Fruit fly (Drosophila melanogaster) whole organism, embryonic: ENCODE measurements around the gene cno.

Experiments
- Aef1 ChIP-seq: fragments of 200-800 bp; sonication (Bioruptor generic); IDR thresholded peaks from 3 replicates; pipeline ENCODE4 v1.3.6; 2022; ENCODE audit warnings: missing biosample characterization, missing genetic modification characterization
- CG11456 ChIP-seq: fragments of 200-800 bp; sonication (Bioruptor generic); IDR thresholded peaks from 3 replicates; pipeline ENCODE4 v1.3.6; 2022; ENCODE audit warnings: missing biosample characterization, missing genetic modification characterization
- CG11504 ChIP-seq: fragments of 200-800 bp; sonication (Bioruptor generic); optimal IDR thresholded peaks from 3 replicates; lab custom pipeline; 2019; ENCODE audit warnings: missing biosample characterization, mild to moderate bottlenecking, missing genetic modification characterization, moderate library complexity
- CG12236 ChIP-seq: fragments of 200-800 bp; sonication (Bioruptor generic); optimal IDR thresholded peaks from 2 replicates; lab custom pipeline; 2016; ENCODE audit warnings: missing biosample characterization, missing genetic modification characterization
- CG12659 ChIP-seq: fragments of 200-800 bp; sonication (Bioruptor generic); optimal IDR thresholded peaks from 3 replicates; lab custom pipeline; 2017; ENCODE audit warnings: mild to moderate bottlenecking, missing biosample characterization, missing genetic modification reagents, missing genetic modification characterization
- CG15073 ChIP-seq: fragments of 200-800 bp; sonication (Bioruptor generic); optimal IDR thresholded peaks from 2 replicates; lab custom pipeline; 2016; ENCODE audit warnings: missing biosample characterization, missing genetic modification characterization
- CG15269 ChIP-seq: fragments of 200-800 bp; sonication (Bioruptor generic); optimal IDR thresholded peaks from 2 replicates; lab custom pipeline; 2018; ENCODE audit warnings: missing biosample characterization, mild to moderate bottlenecking, missing genetic modification characterization, moderate library complexity
- CG16813 ChIP-seq: fragments of 200-800 bp; sonication (Bioruptor generic); IDR thresholded peaks from 3 replicates; pipeline ENCODE4 v1.3.6; 2022; ENCODE audit warnings: missing biosample characterization, missing genetic modification characterization; ENCODE audit not compliant: partially characterized antibody
- CG17361 ChIP-seq: fragments of 200-800 bp; sonication (Bioruptor generic); IDR thresholded peaks from 3 replicates; pipeline ENCODE4 v1.3.6; 2022; ENCODE audit warnings: missing biosample characterization, missing genetic modification characterization
- CG30020 ChIP-seq: fragments of 200-800 bp; optimal IDR thresholded peaks from 2 replicates; lab custom pipeline; 2019; ENCODE audit warnings: missing biosample characterization, mild to moderate bottlenecking, missing genetic modification characterization, moderate library complexity
- CG31388 ChIP-seq: fragments of 200-800 bp; sonication (Bioruptor generic); optimal IDR thresholded peaks from 2 replicates; lab custom pipeline; 2016; ENCODE audit warnings: missing biosample characterization, missing genetic modification characterization
- CG32532 ChIP-seq: fragments of 200-800 bp; sonication (Bioruptor generic); IDR thresholded peaks from 2 replicates; pipeline ENCODE4 v1.3.6; 2022; ENCODE audit warnings: missing biosample characterization, missing genetic modification characterization
- CG3995 ChIP-seq: fragments of 200-800 bp; sonication (Bioruptor generic); optimal IDR thresholded peaks from 3 replicates; lab custom pipeline; 2016; ENCODE audit warnings: missing biosample characterization, missing genetic modification characterization
- CG43689 ChIP-seq: fragments of 200-800 bp; sonication (Bioruptor generic); IDR thresholded peaks from 2 replicates; pipeline ENCODE4 v1.3.6; 2022; ENCODE audit warnings: missing biosample characterization, missing genetic modification characterization
- CG5953 ChIP-seq: fragments of 200-800 bp; sonication (Bioruptor generic); IDR thresholded peaks from 2 replicates; pipeline ENCODE4 v1.3.6; 2022; ENCODE audit warnings: missing biosample characterization, missing genetic modification characterization
- CG6175 ChIP-seq: fragments of 200-800 bp; sonication (Bioruptor generic); IDR thresholded peaks from 3 replicates; pipeline ENCODE4 v1.3.6; 2022; ENCODE audit warnings: missing biosample characterization, missing genetic modification characterization
- CG6791 ChIP-seq: fragments of 200-800 bp; sonication (Bioruptor generic); IDR thresholded peaks from 3 replicates; pipeline ENCODE4 v1.3.6; 2022; ENCODE audit warnings: missing biosample characterization, missing genetic modification characterization; ENCODE audit not compliant: partially characterized antibody
- Camta ChIP-seq: fragments of 200-800 bp; sonication (Bioruptor generic); optimal IDR thresholded peaks from 2 replicates; lab custom pipeline; 2016; ENCODE audit warnings: missing biosample characterization, missing genetic modification characterization
- D19B ChIP-seq: fragments of 200-800 bp; sonication (Bioruptor generic); optimal IDR thresholded peaks from 2 replicates; lab custom pipeline; 2017; ENCODE audit warnings: missing biosample characterization, mild to moderate bottlenecking, missing genetic modification characterization
- Dll ChIP-seq: fragments of 200-800 bp; sonication (Bioruptor generic); IDR thresholded peaks from 4 replicates; pipeline ENCODE4 v1.3.6; 2022; ENCODE audit warnings: missing biosample characterization, missing genetic modification characterization; ENCODE audit not compliant: partially characterized antibody
- Fer1 ChIP-seq: fragments of 200-800 bp; sonication (Bioruptor generic); optimal IDR thresholded peaks from 2 replicates; lab custom pipeline; 2017; ENCODE audit warnings: missing biosample characterization, mild to moderate bottlenecking, missing genetic modification characterization
- MTF-1 ChIP-seq: fragments of 200-800 bp; sonication (Bioruptor generic); optimal IDR thresholded peaks from 2 replicates; lab custom pipeline; 2018; ENCODE audit warnings: missing biosample characterization, mild to moderate bottlenecking, missing genetic modification characterization, borderline replicate concordance
- Nf-YC ChIP-seq: fragments of 200-800 bp; optimal IDR thresholded peaks from 3 replicates; lab custom pipeline; 2019; ENCODE audit warnings: missing biosample characterization, mild to moderate bottlenecking, missing genetic modification characterization, moderate library complexity
- Scr ChIP-seq: fragments of 200-800 bp; sonication (Bioruptor generic); IDR thresholded peaks from 2 replicates; pipeline ENCODE4 v1.3.6; 2022; ENCODE audit warnings: missing biosample characterization, missing genetic modification characterization; ENCODE audit not compliant: partially characterized antibody
- cas ChIP-seq: fragments of 200-800 bp; sonication (Bioruptor generic); IDR thresholded peaks from 2 replicates; pipeline ENCODE4 v1.3.6; 2022; ENCODE audit warnings: missing biosample characterization, missing genetic modification characterization
- crp ChIP-seq, 2 experiments: fragments of 200-800 bp; sonication (Bioruptor generic); optimal IDR thresholded peaks; 2 replicates in 1 of 2; 3 replicates in 1 of 2; lab custom pipeline; 2017; ENCODE audit warnings: missing biosample characterization in 2 of 2, missing genetic modification characterization in 2 of 2, mild to moderate bottlenecking in 1 of 2, moderate library complexity in 1 of 2
- dimm ChIP-seq: fragments of 200-800 bp; sonication (Bioruptor generic); IDR thresholded peaks from 2 replicates; pipeline ENCODE4 v1.3.6; 2022; ENCODE audit warnings: missing biosample characterization, missing genetic modification characterization
- fd64A ChIP-seq: fragments of 200-800 bp; sonication (Bioruptor generic); optimal IDR thresholded peaks from 3 replicates; lab custom pipeline; 2018; ENCODE audit warnings: missing biosample characterization, mild to moderate bottlenecking, missing genetic modification characterization
- gce ChIP-seq: fragments of 200-800 bp; sonication (Bioruptor generic); IDR thresholded peaks from 3 replicates; pipeline ENCODE4 v1.3.6; 2022; ENCODE audit warnings: missing biosample characterization, missing genetic modification characterization
- gcm ChIP-seq: fragments of 200-800 bp; sonication (Bioruptor generic); optimal IDR thresholded peaks from 2 replicates; lab custom pipeline; 2019; ENCODE audit warnings: missing biosample characterization, mild to moderate bottlenecking, missing genetic modification characterization, moderate library complexity
- knrl ChIP-seq: fragments of 200-800 bp; sonication (Bioruptor generic); IDR thresholded peaks from 3 replicates; pipeline ENCODE4 v1.3.6; 2022; ENCODE audit warnings: missing biosample characterization, missing genetic modification characterization; ENCODE audit not compliant: partially characterized antibody
- luna ChIP-seq: fragments of 200-800 bp; sonication (Bioruptor generic); optimal IDR thresholded peaks from 2 replicates; lab custom pipeline; 2016; ENCODE audit warnings: missing biosample characterization, missing genetic modification characterization
- nerfin-1 ChIP-seq: fragments of 200-800 bp; sonication (Bioruptor generic); optimal IDR thresholded peaks from 3 replicates; lab custom pipeline; 2019; ENCODE audit warnings: missing biosample characterization, mild to moderate bottlenecking, missing genetic modification characterization, moderate library complexity
- nerfin-2 ChIP-seq: fragments of 200-800 bp; sonication (Bioruptor generic); IDR thresholded peaks from 2 replicates; pipeline ENCODE4 v1.3.6; 2022; ENCODE audit warnings: missing biosample characterization, missing genetic modification characterization; ENCODE audit not compliant: partially characterized antibody
- oc ChIP-seq: fragments of 200-800 bp; sonication (Bioruptor generic); optimal IDR thresholded peaks from 2 replicates; lab custom pipeline; 2018; ENCODE audit warnings: missing biosample characterization, mild to moderate bottlenecking, missing genetic modification characterization, moderate library complexity
- pb ChIP-seq: fragments of 200-800 bp; sonication (Bioruptor generic); optimal IDR thresholded peaks from 3 replicates; lab custom pipeline; 2016; ENCODE audit warnings: missing biosample characterization, missing genetic modification characterization
- prd ChIP-seq, 3 experiments: fragments of >200 bp in 2 of 3; fragments of 200-800 bp in 1 of 3; sonication (Bioruptor generic) in 1 of 3; optimal IDR thresholded peaks in 2 of 3; IDR thresholded peaks in 1 of 3; 2 replicates in 2 of 3; 3 replicates in 1 of 3; pipeline versions ENCODE4 v1.3.6 to Lab custom; 2017 to 2022; ENCODE audit warnings: missing biosample characterization in 1 of 3, missing genetic modification characterization in 1 of 3
- sens ChIP-seq: fragments of 200-800 bp; sonication (Bioruptor generic); peaks from one replicate; lab custom pipeline; 2016; ENCODE audit warnings: missing biosample characterization, missing genetic modification characterization
- sim ChIP-seq: fragments of 200-800 bp; sonication (Bioruptor generic); IDR thresholded peaks from 2 replicates; pipeline ENCODE4 v1.3.6; 2022; ENCODE audit warnings: missing biosample characterization, missing genetic modification characterization
- so ChIP-seq: fragments of 200-800 bp; sonication (Bioruptor generic); IDR thresholded peaks from 3 replicates; pipeline ENCODE4 v1.3.6; 2022; ENCODE audit warnings: missing biosample characterization, missing genetic modification characterization
- sqz ChIP-seq: fragments of 200-800 bp; sonication (Bioruptor generic); optimal IDR thresholded peaks from 3 replicates; lab custom pipeline; 2018; ENCODE audit warnings: missing biosample characterization, mild to moderate bottlenecking, missing genetic modification characterization
- ssp ChIP-seq: fragments of 200-800 bp; sonication (Bioruptor generic); IDR thresholded peaks from 2 replicates; pipeline ENCODE4 v1.3.6; 2022; ENCODE audit warnings: missing biosample characterization, missing genetic modification characterization
- tna ChIP-seq: fragments of 200-800 bp; sonication (Bioruptor generic); IDR thresholded peaks from 2 replicates; pipeline ENCODE4 v1.3.6; 2022; ENCODE audit warnings: missing biosample characterization, missing genetic modification characterization; ENCODE audit not compliant: partially characterized antibody
- tx ChIP-seq: fragments of 200-800 bp; sonication (Bioruptor generic); optimal IDR thresholded peaks from 2 replicates; lab custom pipeline; 2016; ENCODE audit warnings: missing biosample characterization, missing genetic modification characterization
- zen2 ChIP-seq: fragments of 200-800 bp; sonication (Bioruptor generic); IDR thresholded peaks from 3 replicates; pipeline ENCODE4 v1.3.6; 2022; ENCODE audit warnings: missing biosample characterization, missing genetic modification characterization; ENCODE audit not compliant: partially characterized antibody

cno gene

DNA sequence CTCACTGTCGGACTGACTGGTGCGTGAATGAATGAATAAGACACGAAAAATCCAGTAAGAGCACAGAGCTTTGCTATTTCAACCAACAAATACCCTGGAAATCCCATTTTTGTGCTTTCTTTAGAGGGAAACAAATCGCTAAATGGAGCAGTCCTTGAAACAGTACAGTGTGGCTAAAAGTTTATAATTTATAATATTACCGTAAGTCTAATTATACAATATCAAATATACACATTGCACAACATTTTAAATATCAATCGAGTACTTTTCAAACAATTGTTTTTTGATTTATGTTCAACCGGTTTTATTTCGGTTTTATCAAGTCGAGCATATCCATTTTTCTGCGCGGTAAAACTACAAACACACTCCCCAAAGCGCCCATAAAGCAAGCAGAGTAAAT, 24.0 kb downstream of the cno start (continued):
- TF ChIP-seq CG31388 (GFP tag; lab: Kevin White, UChicago) (no peak), sim (GFP tag; lab: Robert Waterston, UW) (no peak), tna (GFP tag; lab: Robert Waterston, UW) (no peak), CG6791 (GFP tag; lab: Robert Waterston, UW) (no peak), CG11456 (GFP tag; lab: Robert Waterston, UW) (no peak), knrl (GFP tag; lab: Robert Waterston, UW) (no peak), Dll (GFP tag; lab: Robert Waterston, UW) (no peak), gce (GFP tag; lab: Robert Waterston, UW) (no peak), nerfin-2 (GFP tag; lab: Robert Waterston, UW) (no peak), sqz (no peak), oc (no peak), D19B (GFP tag; lab: Kevin White, UChicago) (peak; percentile 80), Camta (GFP tag; lab: Kevin White, UChicago) (no peak), cas (GFP tag; lab: Robert Waterston, UW) (no peak), ssp (GFP tag; lab: Robert Waterston, UW) (no peak), Fer1 (GFP tag; lab: Kevin White, UChicago) (peak; percentile 26), tx (GFP tag; lab: Kevin White, UChicago) (no peak), Aef1 (GFP tag; lab: Robert Waterston, UW) (no peak), dimm (no peak)

DNA sequence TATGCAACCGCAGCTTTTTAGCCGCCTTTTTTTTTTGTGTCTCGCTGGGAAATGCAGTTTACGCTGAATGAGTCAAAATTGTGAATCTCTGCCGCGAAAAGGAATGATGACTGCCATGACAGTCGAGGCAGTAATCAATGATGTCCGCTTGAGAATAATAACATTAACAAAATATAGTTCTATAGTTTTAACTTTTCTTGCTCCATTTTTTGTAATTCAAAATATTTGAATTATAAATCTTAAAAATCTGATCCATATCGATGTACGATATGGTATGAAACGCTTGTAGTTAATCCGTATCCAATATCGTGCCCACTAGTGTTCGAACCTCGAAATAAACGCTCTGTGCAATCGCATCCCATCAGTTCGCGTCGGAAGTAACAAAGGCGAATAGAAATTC, 29.4 kb downstream of the cno start:
- no peak for TF ChIP-seq Scr (GFP tag; lab: Robert Waterston, UW)
- TF ChIP-seq tna (GFP tag; lab: Robert Waterston, UW), result no peak
- TF ChIP-seq prd (optimal IDR thresholded peaks at IDR 0.05; lab: Kevin White, UChicago), result no peak
- TF ChIP-seq prd (GFP tag; IDR thresholded peaks at IDR 0.05; lab: Robert Waterston, UW), result 0 out of 3 replicates have a peak, but pooled peaks have one; percentile 4
- no peak for TF ChIP-seq MTF-1 (GFP tag; lab: Kevin White, UChicago)
- no peak for TF ChIP-seq crp (GFP tag; optimal IDR thresholded peaks at IDR 0.05; lab: Kevin White, UChicago)
- TF ChIP-seq CG12236 (GFP tag; lab: Kevin White, UChicago), result no peak
- TF ChIP-seq nerfin-1 (tag; lab: Kevin White, UChicago), result no peak
- no peak for TF ChIP-seq so (GFP tag; lab: Robert Waterston, UW)
- no peak for TF ChIP-seq CG12659
- no peak for TF ChIP-seq gcm (GFP tag; lab: Kevin White, UChicago)
- TF ChIP-seq sens (GFP tag; lab: Kevin White, UChicago), result peak; percentile 81
- TF ChIP-seq CG15073 (GFP tag; lab: Kevin White, UChicago), result peak; percentile 81
- TF ChIP-seq CG15269, result no peak

- no peak for TF ChIP-seq CG5953
- 0 out of 3 replicates have a peak, but pooled peaks have one; percentile 11 for TF ChIP-seq CG6175
- TF ChIP-seq luna (GFP tag; lab: Kevin White, UChicago), result no peak
- TF ChIP-seq CG11504 (tag; lab: Kevin White, UChicago), result no peak
- no peak for TF ChIP-seq fd64A
- no peak for TF ChIP-seq pb (GFP tag; lab: Kevin White, UChicago)
- TF ChIP-seq CG3995 (GFP tag; lab: Kevin White, UChicago), result no peak
- no peak for TF ChIP-seq CG30020 (tag; lab: Kevin White, UChicago)
- TF ChIP-seq zen2 (GFP tag; lab: Robert Waterston, UW), result no peak
- TF ChIP-seq CG16813, result 0 out of 3 replicates have a peak, but pooled peaks have one; percentile 28
- no peak for TF ChIP-seq CG32532 (GFP tag; lab: Robert Waterston, UW)
- TF ChIP-seq CG17361 (GFP tag; lab: Robert Waterston, UW), result no peak
- no peak for TF ChIP-seq CG43689 (GFP tag; lab: Robert Waterston, UW)
- TF ChIP-seq Nf-YC (tag; lab: Kevin White, UChicago), result no peak
These were observed 41.3 kb downstream of the cno start for dm6 chr3R:5175944-5176343.
